Worm (Caenorhabditis elegans) whole organism, L3 larva: ENCODE results near the gene E04F6.8.

ENCODE experiments used
- aly-2 ChIP-seq: fragments of 150-350 bp; optimal IDR thresholded peaks from 2 replicates; lab custom pipeline; 2014; ENCODE audit warnings: missing biosample characterization, missing genetic modification characterization
- ama-1 ChIP-seq: fragments of 150-350 bp; optimal IDR thresholded peaks from 2 replicates; lab custom pipeline; 2018
- ceh-82 ChIP-seq: fragments of 150-350 bp; optimal IDR thresholded peaks from 2 replicates; lab custom pipeline; 2014; ENCODE audit warnings: missing biosample characterization, missing genetic modification characterization
- jun-1 ChIP-seq: fragments of 150-350 bp; optimal IDR thresholded peaks from 2 replicates; lab custom pipeline; 2014; ENCODE audit warnings: missing biosample characterization, missing genetic modification reagents, missing genetic modification characterization
- lin-39 ChIP-seq: fragments of 150-350 bp; optimal IDR thresholded peaks from 2 replicates; lab custom pipeline; 2018; ENCODE audit warnings: missing biosample characterization, missing genetic modification reagents, missing genetic modification characterization
- nfya-1 ChIP-seq: sonication (generic microtip); optimal IDR thresholded peaks from 2 replicates; lab custom pipeline; 2017; ENCODE audit warnings: missing genetic modification characterization, mild to moderate bottlenecking, missing compliant biosample characterization, antibody characterized with exemption, moderate library complexity; ENCODE audit not compliant: insufficient read depth
- nhr-12 ChIP-seq: fragments of 150-350 bp; optimal IDR thresholded peaks from 2 replicates; lab custom pipeline; 2014; ENCODE audit warnings: missing biosample characterization, missing genetic modification characterization
- nhr-76 ChIP-seq: fragments of 150-350 bp; sonication (generic microtip); optimal IDR thresholded peaks from 5 replicates; lab custom pipeline; 2014; ENCODE audit warnings: missing biosample characterization, missing genetic modification characterization
- pqm-1 ChIP-seq: fragments of 150-350 bp; optimal IDR thresholded peaks from 2 replicates; lab custom pipeline; 2017; ENCODE audit warnings: missing biosample characterization, missing genetic modification characterization, inconsistent platforms
- snpc-4 ChIP-seq: fragments of 150-350 bp; optimal IDR thresholded peaks from 2 replicates; lab custom pipeline; 2014; ENCODE audit warnings: missing biosample characterization, missing genetic modification characterization
- tbx-2 ChIP-seq: sonication (generic microtip); optimal IDR thresholded peaks from 2 replicates; lab custom pipeline; 2016; ENCODE audit warnings: mild to moderate bottlenecking, missing genetic modification characterization, missing compliant biosample characterization
- unc-62 ChIP-seq: fragments of 150-350 bp; sonication (generic microtip); optimal IDR thresholded peaks from 4 replicates; lab custom pipeline; 2014; ENCODE audit warnings: missing biosample characterization, missing genetic modification reagents, missing genetic modification characterization

- TF ChIP-seq ceh-82, result no peak
- TF ChIP-seq pqm-1 (tag; lab: Kevin White, UChicago), result peak; percentile 8
- TF ChIP-seq jun-1, result no peak
- TF ChIP-seq nhr-12 (tag; lab: Kevin White, UChicago), result no peak
- no peak for TF ChIP-seq aly-2 (tag; lab: Kevin White, UChicago)
- no peak for TF ChIP-seq ama-1 (lab: Kevin White, UChicago)
- no peak for TF ChIP-seq tbx-2 (tag; lab: Kevin White, UChicago)
- no peak for TF ChIP-seq nhr-76 (tag; lab: Kevin White, UChicago)
- TF ChIP-seq snpc-4 (tag; lab: Kevin White, UChicago), result no peak
- no peak for TF ChIP-seq lin-39 (tag; lab: Kevin White, UChicago)
- TF ChIP-seq unc-62 (GFP tag; lab: Kevin White, UChicago), result no peak
- TF ChIP-seq nfya-1 (tag; lab: Kevin White, UChicago), result no peak
These were observed 13.7 kb downstream of the E04F6.8 start for ce11 chrII:7197434-7197833.
